Fruit fly (Drosophila melanogaster) whole organism, embryonic: Measurements from ENCODE around the gene CG33489.

ENCODE experiments used
- ATbp ChIP-seq: fragments of 200-800 bp; sonication (Bioruptor generic); optimal IDR thresholded peaks from 2 replicates; lab custom pipeline; 2017; ENCODE audit warnings: missing biosample characterization, mild to moderate bottlenecking, missing genetic modification characterization, missing genetic modification reagents
- B-H1 ChIP-seq: fragments of 200-800 bp; sonication (Bioruptor generic); IDR thresholded peaks from 3 replicates; pipeline ENCODE4 v1.3.6; 2022; ENCODE audit warnings: missing biosample characterization, missing genetic modification characterization
- Bdp1 ChIP-seq: fragments of 200-800 bp; sonication (Bioruptor generic); optimal IDR thresholded peaks from 3 replicates; lab custom pipeline; 2016; ENCODE audit warnings: missing biosample characterization, missing genetic modification characterization
- Bteb2 ChIP-seq: fragments of 200-800 bp; sonication (Bioruptor generic); optimal IDR thresholded peaks from 2 replicates; lab custom pipeline; 2016; ENCODE audit warnings: missing biosample characterization, missing genetic modification characterization
- CG10543 ChIP-seq: fragments of 200-800 bp; sonication (Bioruptor generic); optimal IDR thresholded peaks from 3 replicates; lab custom pipeline; 2017; ENCODE audit warnings: missing biosample characterization, mild to moderate bottlenecking, missing genetic modification characterization, moderate library complexity
- CG10565 ChIP-seq: fragments of 200-800 bp; sonication (Bioruptor generic); optimal IDR thresholded peaks from 3 replicates; lab custom pipeline; 2016; ENCODE audit warnings: missing biosample characterization, mild to moderate bottlenecking, missing genetic modification characterization
- CG10959 ChIP-seq: fragments of 200-800 bp; sonication (Bioruptor generic); IDR thresholded peaks from 2 replicates; pipeline ENCODE4 v1.3.6; 2022; ENCODE audit warnings: missing biosample characterization, missing genetic modification characterization
- CG11456 ChIP-seq: fragments of 200-800 bp; sonication (Bioruptor generic); IDR thresholded peaks from 3 replicates; pipeline ENCODE4 v1.3.6; 2022; ENCODE audit warnings: missing biosample characterization, missing genetic modification characterization
- CG11695 ChIP-seq: fragments of 200-800 bp; sonication (Bioruptor generic); IDR thresholded peaks from 3 replicates; pipeline ENCODE4 v1.3.6; 2022; ENCODE audit warnings: missing biosample characterization, missing genetic modification characterization
- CG17359 ChIP-seq: fragments of 200-800 bp; sonication (Bioruptor generic); optimal IDR thresholded peaks from 3 replicates; lab custom pipeline; 2018; ENCODE audit warnings: missing biosample characterization, mild to moderate bottlenecking, missing genetic modification characterization, moderate library complexity
- CG2116 ChIP-seq: fragments of 200-800 bp; sonication (Bioruptor generic); optimal IDR thresholded peaks from 3 replicates; lab custom pipeline; 2018; ENCODE audit warnings: missing biosample characterization, mild to moderate bottlenecking, missing genetic modification characterization
- CG2712 ChIP-seq: fragments of 200-800 bp; optimal IDR thresholded peaks from 3 replicates; lab custom pipeline; 2019; ENCODE audit warnings: missing biosample characterization, mild to moderate bottlenecking, missing genetic modification characterization, moderate library complexity
- CG32532 ChIP-seq: fragments of 200-800 bp; sonication (Bioruptor generic); IDR thresholded peaks from 2 replicates; pipeline ENCODE4 v1.3.6; 2022; ENCODE audit warnings: missing biosample characterization, missing genetic modification characterization
- CG4282 ChIP-seq: fragments of 200-800 bp; sonication (Bioruptor generic); optimal IDR thresholded peaks from 2 replicates; lab custom pipeline; 2016; ENCODE audit warnings: missing biosample characterization, missing genetic modification characterization
- CG4360 ChIP-seq: fragments of 200-800 bp; sonication (Bioruptor generic); IDR thresholded peaks from 2 replicates; pipeline ENCODE4 v1.3.6; 2022; ENCODE audit warnings: missing biosample characterization, missing genetic modification characterization
- CG4617 ChIP-seq: fragments of 200-800 bp; sonication (Bioruptor generic); optimal IDR thresholded peaks from 3 replicates; lab custom pipeline; 2016; ENCODE audit warnings: missing biosample characterization, missing genetic modification characterization, borderline replicate concordance
- CG5953 ChIP-seq: fragments of 200-800 bp; sonication (Bioruptor generic); IDR thresholded peaks from 2 replicates; pipeline ENCODE4 v1.3.6; 2022; ENCODE audit warnings: missing biosample characterization, missing genetic modification characterization
- CG7357 ChIP-seq: fragments of 200-800 bp; sonication (Bioruptor generic); IDR thresholded peaks from 3 replicates; pipeline ENCODE4 v1.3.6; 2022; ENCODE audit warnings: missing biosample characterization, missing genetic modification characterization
- CG7987 ChIP-seq: fragments of 200-800 bp; sonication (Bioruptor generic); optimal IDR thresholded peaks from 2 replicates; lab custom pipeline; 2018; ENCODE audit warnings: missing biosample characterization, mild to moderate bottlenecking, missing genetic modification characterization, moderate library complexity
- CG9797 ChIP-seq: fragments of 200-800 bp; sonication (Bioruptor generic); optimal IDR thresholded peaks from 3 replicates; lab custom pipeline; 2018; ENCODE audit warnings: missing biosample characterization, mild to moderate bottlenecking, missing genetic modification characterization
- ERR ChIP-seq: fragments of 200-800 bp; sonication (Bioruptor generic); optimal IDR thresholded peaks from 2 replicates; lab custom pipeline; 2016; ENCODE audit warnings: missing biosample characterization, missing genetic modification characterization
- GATAe ChIP-seq: fragments of 200-800 bp; sonication (Bioruptor generic); conservative IDR thresholded peaks from 2 replicates; pipeline ENCODE4 v1.3.6; 2022; ENCODE audit warnings: missing biosample characterization, missing genetic modification characterization
- H2.0 ChIP-seq: fragments of 200-800 bp; sonication (Bioruptor generic); IDR thresholded peaks from 2 replicates; pipeline ENCODE4 v1.3.6; 2022; ENCODE audit warnings: missing biosample characterization, missing genetic modification characterization
- Hr39 ChIP-seq: fragments of >200 bp; optimal IDR thresholded peaks from 2 replicates; lab custom pipeline; 2017
- Max ChIP-seq: fragments of 200-800 bp; sonication (Bioruptor generic); optimal IDR thresholded peaks from 2 replicates; lab custom pipeline; 2016; ENCODE audit warnings: missing biosample characterization, mild to moderate bottlenecking, missing genetic modification characterization
- Med ChIP-seq: fragments of 200-800 bp; sonication (Bioruptor generic); peaks from one replicate; lab custom pipeline; 2016; ENCODE audit warnings: missing biosample characterization, missing genetic modification characterization, mild to moderate bottlenecking, inconsistent platforms, moderate library complexity
- Mrtf ChIP-seq: fragments of 200-800 bp; sonication (Bioruptor generic); IDR thresholded peaks from 3 replicates; pipeline ENCODE4 v1.3.6; 2022; ENCODE audit warnings: missing biosample characterization, missing genetic modification characterization
- NFAT ChIP-seq: fragments of 200-800 bp; sonication (Bioruptor generic); IDR thresholded peaks from 2 replicates; pipeline ENCODE4 v1.3.6; 2022; ENCODE audit warnings: missing biosample characterization, missing genetic modification characterization
- PHDP ChIP-seq: fragments of 200-800 bp; sonication (Bioruptor generic); optimal IDR thresholded peaks from 3 replicates; lab custom pipeline; 2018; ENCODE audit warnings: missing biosample characterization, mild to moderate bottlenecking, missing genetic modification characterization, moderate library complexity
- Vsx1 ChIP-seq: fragments of 200-800 bp; sonication (Bioruptor generic); optimal IDR thresholded peaks from 2 replicates; lab custom pipeline; 2017; ENCODE audit warnings: missing biosample characterization, mild to moderate bottlenecking, missing genetic modification characterization, missing genetic modification reagents
- caup ChIP-seq: fragments of 200-800 bp; sonication (Bioruptor generic); optimal IDR thresholded peaks from 3 replicates; lab custom pipeline; 2017; ENCODE audit warnings: missing biosample characterization, mild to moderate bottlenecking, missing genetic modification characterization, moderate library complexity; ENCODE audit not compliant: severe bottlenecking
- cg ChIP-seq: fragments of 200-800 bp; sonication (Bioruptor generic); optimal IDR thresholded peaks from 3 replicates; lab custom pipeline; 2019; ENCODE audit warnings: missing biosample characterization, mild to moderate bottlenecking, missing genetic modification characterization, moderate library complexity
- chinmo ChIP-seq: fragments of 200-800 bp; sonication (Bioruptor generic); IDR thresholded peaks from 4 replicates; pipeline ENCODE4 v1.3.6; 2022; ENCODE audit warnings: missing biosample characterization, missing genetic modification characterization; ENCODE audit not compliant: partially characterized antibody
- ci ChIP-seq: fragments of 200-800 bp; sonication (Bioruptor generic); IDR thresholded peaks from 3 replicates; pipeline ENCODE4 v1.3.6; 2022; ENCODE audit warnings: missing biosample characterization, missing genetic modification characterization
- cwo ChIP-seq: fragments of 200-800 bp; sonication (Bioruptor generic); optimal IDR thresholded peaks from 3 replicates; lab custom pipeline; 2017; ENCODE audit warnings: missing biosample characterization, missing genetic modification characterization, mild to moderate bottlenecking, moderate library complexity, missing genetic modification reagents
- eve ChIP-seq, 2 experiments: fragments of >200 bp; optimal IDR thresholded peaks; 2 replicates each; lab custom pipeline; 2017; ENCODE audit warnings: missing biosample characterization in 2 of 2, missing genetic modification characterization in 2 of 2
- exex ChIP-seq: fragments of 200-800 bp; sonication (Bioruptor generic); optimal IDR thresholded peaks from 4 replicates; lab custom pipeline; 2018; ENCODE audit warnings: missing biosample characterization, mild to moderate bottlenecking, missing genetic modification characterization, moderate library complexity
- fd64A ChIP-seq: fragments of 200-800 bp; sonication (Bioruptor generic); optimal IDR thresholded peaks from 3 replicates; lab custom pipeline; 2018; ENCODE audit warnings: missing biosample characterization, mild to moderate bottlenecking, missing genetic modification characterization
- gfzf ChIP-seq: fragments of 200-800 bp; sonication (Bioruptor generic); optimal IDR thresholded peaks from 2 replicates; lab custom pipeline; 2016; ENCODE audit warnings: missing biosample characterization, mild to moderate bottlenecking, missing genetic modification characterization, moderate library complexity
- gsb-n ChIP-seq: fragments of 200-800 bp; sonication (Bioruptor generic); optimal IDR thresholded peaks from 3 replicates; lab custom pipeline; 2018; ENCODE audit warnings: missing biosample characterization, mild to moderate bottlenecking, missing genetic modification characterization
- lab ChIP-seq: fragments of 200-800 bp; sonication (Bioruptor generic); optimal IDR thresholded peaks from 3 replicates; lab custom pipeline; 2017; ENCODE audit warnings: missing biosample characterization, missing genetic modification characterization, mild to moderate bottlenecking, moderate library complexity, missing genetic modification reagents
- mirr ChIP-seq: fragments of 200-800 bp; sonication (Bioruptor generic); optimal IDR thresholded peaks from 3 replicates; lab custom pipeline; 2018; ENCODE audit warnings: missing biosample characterization, mild to moderate bottlenecking, missing genetic modification characterization
- pb ChIP-seq: fragments of 200-800 bp; sonication (Bioruptor generic); optimal IDR thresholded peaks from 3 replicates; lab custom pipeline; 2016; ENCODE audit warnings: missing biosample characterization, missing genetic modification characterization
- pnt ChIP-seq: fragments of 200-800 bp; sonication (Bioruptor generic); optimal IDR thresholded peaks from 3 replicates; lab custom pipeline; 2016; ENCODE audit warnings: missing biosample characterization, missing genetic modification characterization
- pros ChIP-seq: fragments of 200-800 bp; sonication (Bioruptor generic); optimal IDR thresholded peaks from 3 replicates; lab custom pipeline; 2019; ENCODE audit warnings: missing biosample characterization, mild to moderate bottlenecking, missing genetic modification characterization, moderate library complexity
- rib ChIP-seq: fragments of 200-800 bp; sonication (Bioruptor generic); IDR thresholded peaks from 2 replicates; pipeline ENCODE4 v1.3.6; 2022; ENCODE audit warnings: missing biosample characterization, missing genetic modification characterization
- slbo ChIP-seq: fragments of 200-800 bp; sonication (Bioruptor generic); IDR thresholded peaks from 2 replicates; pipeline ENCODE4 v1.3.6; 2022; ENCODE audit warnings: missing biosample characterization, missing genetic modification characterization
- sug ChIP-seq: fragments of 200-800 bp; optimal IDR thresholded peaks from 2 replicates; lab custom pipeline; 2019; ENCODE audit warnings: missing biosample characterization, mild to moderate bottlenecking, missing genetic modification characterization, moderate library complexity
- tna ChIP-seq: fragments of 200-800 bp; sonication (Bioruptor generic); IDR thresholded peaks from 2 replicates; pipeline ENCODE4 v1.3.6; 2022; ENCODE audit warnings: missing biosample characterization, missing genetic modification characterization; ENCODE audit not compliant: partially characterized antibody
- ttk ChIP-seq: fragments of 200-800 bp; sonication (Bioruptor generic); IDR thresholded peaks from 2 replicates; pipeline ENCODE4 v2.1.2; 2022; ENCODE audit warnings: missing biosample characterization, missing genetic modification characterization
- twi ChIP-seq: fragments of 200-800 bp; optimal IDR thresholded peaks from 2 replicates; lab custom pipeline; 2019; ENCODE audit warnings: missing biosample characterization, mild to moderate bottlenecking, missing genetic modification characterization, moderate library complexity

Gene CG33489

DNA sequence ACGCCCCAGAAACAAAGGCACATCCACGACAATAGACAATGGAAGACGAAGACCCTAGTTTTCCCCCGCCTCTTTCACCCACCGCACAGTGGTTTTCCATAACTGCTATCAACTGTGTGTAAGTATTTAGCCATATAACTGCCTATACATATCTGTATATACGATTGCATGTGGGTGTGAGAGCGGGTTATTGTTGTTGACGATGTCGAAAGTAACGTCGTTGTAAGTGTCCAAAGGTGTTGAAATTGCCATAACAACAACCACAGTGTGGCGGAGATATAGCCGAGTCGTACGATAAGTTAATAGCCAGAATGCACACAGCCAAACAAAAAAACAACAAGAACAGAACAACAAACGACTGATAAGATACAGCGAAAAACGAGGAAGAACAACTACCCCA lies 45.5 kb downstream of the CG33489 start:
- peak; percentile 3 for TF ChIP-seq CG7987 (GFP tag; lab: Kevin White, UChicago)
- peak; percentile 37; the same call in 1 of the 2 replicates for TF ChIP-seq CG32532 (GFP tag; lab: Robert Waterston, UW)
- no peak for TF ChIP-seq pros (GFP tag; lab: Kevin White, UChicago)
- TF ChIP-seq CG10959 (GFP tag; lab: Robert Waterston, UW), result no peak
- TF ChIP-seq GATAe (GFP tag; lab: Robert Waterston, UW), result peak; percentile 84
- TF ChIP-seq CG11695 (GFP tag; lab: Robert Waterston, UW), result 0 out of 3 replicates have a peak, but pooled peaks have one; percentile 10
- no peak for TF ChIP-seq Bdp1 (GFP tag; lab: Kevin White, UChicago)
- TF ChIP-seq B-H1, result no peak; the same call in 2 of the 3 replicates
- TF ChIP-seq Bteb2 (GFP tag; lab: Kevin White, UChicago), result no peak
- peak; percentile 65; the same call in 1 of the 2 replicates for TF ChIP-seq rib (GFP tag; lab: Robert Waterston, UW)
- no peak for TF ChIP-seq gfzf (GFP tag; lab: Kevin White, UChicago)
- peak; percentile 9 for TF ChIP-seq CG10543 (GFP tag; lab: Kevin White, UChicago)
- no peak for TF ChIP-seq pnt (GFP tag; lab: Kevin White, UChicago)
- TF ChIP-seq CG11456 (GFP tag; lab: Robert Waterston, UW), result 0 out of 3 replicates have a peak, but pooled peaks have one; percentile 19
- no peak for TF ChIP-seq twi (tag; lab: Kevin White, UChicago)
- no peak for TF ChIP-seq Max (GFP tag; lab: Kevin White, UChicago)
- no peak for TF ChIP-seq CG4617 (GFP tag; lab: Kevin White, UChicago)
- TF ChIP-seq CG17359 (tag; lab: Kevin White, UChicago), result peak; percentile 12
- no peak for TF ChIP-seq gsb-n (tag; lab: Kevin White, UChicago)
- TF ChIP-seq CG7357 (GFP tag; lab: Robert Waterston, UW), result no peak
- peak; percentile 87 for TF ChIP-seq mirr
- no peak for TF ChIP-seq pb
- no peak for TF ChIP-seq ERR
- TF ChIP-seq CG9797 (GFP tag; lab: Kevin White, UChicago), result no peak
- 0 out of 3 replicates have a peak, but pooled peaks have one; percentile 8 for TF ChIP-seq Mrtf
- peak; percentile 25 for TF ChIP-seq cg
- no peak for TF ChIP-seq CG4282 (GFP tag; lab: Kevin White, UChicago)
- TF ChIP-seq CG2116 (GFP tag; lab: Kevin White, UChicago), result no peak
- peak; percentile 3 for TF ChIP-seq fd64A (GFP tag; lab: Kevin White, UChicago)
- peak; percentile 54 for TF ChIP-seq caup (GFP tag; lab: Kevin White, UChicago)
- no peak for TF ChIP-seq Vsx1 (GFP tag; lab: Kevin White, UChicago)
- TF ChIP-seq Hr39 (lab: Kevin White, UChicago), result no peak
- peak; percentile 60 for TF ChIP-seq lab (GFP tag; lab: Kevin White, UChicago)
- TF ChIP-seq cwo (GFP tag; lab: Kevin White, UChicago), result peak; percentile 14
- no peak for TF ChIP-seq PHDP (tag; lab: Kevin White, UChicago)
- peak; percentile 11 for TF ChIP-seq sug (tag; lab: Kevin White, UChicago)
- no peak for TF ChIP-seq CG2712 (tag; lab: Kevin White, UChicago)
- TF ChIP-seq H2.0 (GFP tag; lab: Robert Waterston, UW), result no peak
- 0 out of 3 replicates have a peak, but pooled peaks have one; percentile 30 for TF ChIP-seq ci (GFP tag; lab: Robert Waterston, UW)
- peak; percentile 13 for TF ChIP-seq Med (GFP tag; lab: Kevin White, UChicago)
- TF ChIP-seq exex (tag; lab: Kevin White, UChicago), result peak; percentile 51
- TF ChIP-seq ATbp (GFP tag; lab: Kevin White, UChicago), result peak; percentile 36
- no peak for TF ChIP-seq CG10565 (GFP tag; lab: Kevin White, UChicago)
- TF ChIP-seq slbo (GFP tag; lab: Robert Waterston, UW), result 0 out of 2 replicates have a peak, but pooled peaks have one; percentile 14
- no peak for TF ChIP-seq NFAT (GFP tag; lab: Robert Waterston, UW)
- TF ChIP-seq CG5953, result no peak
- TF ChIP-seq tna (GFP tag; lab: Robert Waterston, UW), result 0 out of 2 replicates have a peak, but pooled peaks have one; percentile 8
- peak; percentile 80 for TF ChIP-seq CG4360 (GFP tag; lab: Robert Waterston, UW)
- 0 out of 4 replicates have a peak, but pooled peaks have one; percentile 16 for TF ChIP-seq chinmo (GFP tag; lab: Robert Waterston, UW)
- no peak for TF ChIP-seq eve (GFP tag; optimal IDR thresholded peaks at IDR 0.05; lab: Kevin White, UChicago)
- no peak for TF ChIP-seq ttk
